Worm (Caenorhabditis elegans) whole organism, L2 larva: ENCODE data around the gene C44C1.1.

Experiments used
- C34F6.9 ChIP-seq: fragments of 150-350 bp; optimal IDR thresholded peaks from 2 replicates; lab custom pipeline; 2014; ENCODE audit warnings: missing biosample characterization, missing genetic modification characterization
- F13H6.1 ChIP-seq: sonication (generic microtip); optimal IDR thresholded peaks from 2 replicates; lab custom pipeline; 2016; ENCODE audit warnings: missing genetic modification characterization, missing compliant biosample characterization
- R02D3.7 ChIP-seq: fragments of 150-350 bp; optimal IDR thresholded peaks from 2 replicates; lab custom pipeline; 2014; ENCODE audit warnings: missing biosample characterization, missing genetic modification characterization
- Y55F3AM.14 ChIP-seq: fragments of 200-800 bp; sonication (Bioruptor generic); optimal IDR thresholded peaks from 2 replicates; lab custom pipeline; 2018; ENCODE audit warnings: mild to moderate bottlenecking, missing genetic modification characterization, missing compliant biosample characterization
- ZK546.5 ChIP-seq: sonication (generic microtip); optimal IDR thresholded peaks from 2 replicates; lab custom pipeline; 2017; ENCODE audit warnings: missing biosample characterization, missing genetic modification characterization
- alr-1 ChIP-seq: fragments of 150-350 bp; optimal IDR thresholded peaks from 2 replicates; lab custom pipeline; 2014; ENCODE audit warnings: missing biosample characterization, missing genetic modification characterization
- aly-2 ChIP-seq: fragments of 150-350 bp; optimal IDR thresholded peaks from 2 replicates; lab custom pipeline; 2014; ENCODE audit warnings: missing biosample characterization, missing genetic modification characterization
- ama-1 ChIP-seq: fragments of 150-350 bp; optimal IDR thresholded peaks from 2 replicates; lab custom pipeline; 2018; ENCODE audit warnings: inconsistent platforms
- blmp-1 ChIP-seq: sonication (generic microtip); optimal IDR thresholded peaks from 2 replicates; lab custom pipeline; 2017; ENCODE audit warnings: missing genetic modification characterization, mild to moderate bottlenecking, missing compliant biosample characterization, antibody characterized with exemption, moderate library complexity; ENCODE audit not compliant: insufficient read depth
- ceh-16 ChIP-seq: fragments of 150-350 bp; optimal IDR thresholded peaks from 2 replicates; lab custom pipeline; 2014; ENCODE audit warnings: missing biosample characterization, missing genetic modification characterization
- ceh-82 ChIP-seq: fragments of 150-350 bp; optimal IDR thresholded peaks from 2 replicates; lab custom pipeline; 2014; ENCODE audit warnings: missing biosample characterization, missing genetic modification characterization
- crh-2 ChIP-seq: sonication (generic microtip); optimal IDR thresholded peaks from 2 replicates; lab custom pipeline; 2017; ENCODE audit warnings: missing biosample characterization, missing genetic modification characterization
- dmd-4 ChIP-seq: sonication (generic microtip); optimal IDR thresholded peaks from 2 replicates; lab custom pipeline; 2017; ENCODE audit warnings: missing biosample characterization, missing genetic modification characterization
- egl-27 ChIP-seq: sonication (generic microtip); optimal IDR thresholded peaks from 3 replicates; lab custom pipeline; 2017; ENCODE audit warnings: missing biosample characterization, missing genetic modification reagents, missing genetic modification characterization
- elt-1 ChIP-seq: fragments of 150-350 bp; optimal IDR thresholded peaks from 2 replicates; lab custom pipeline; 2014; ENCODE audit warnings: missing biosample characterization, missing genetic modification characterization
- elt-3 ChIP-seq: sonication (generic microtip); optimal IDR thresholded peaks from 2 replicates; lab custom pipeline; 2017; ENCODE audit warnings: missing biosample characterization, missing genetic modification characterization
- fos-1 ChIP-seq: fragments of 150-350 bp; optimal IDR thresholded peaks from 2 replicates; lab custom pipeline; 2014; ENCODE audit warnings: missing biosample characterization, missing genetic modification characterization
- gmeb-1 ChIP-seq: fragments of 150-350 bp; optimal IDR thresholded peaks from 2 replicates; lab custom pipeline; 2014; ENCODE audit warnings: missing biosample characterization, missing genetic modification characterization
- lin-11 ChIP-seq: fragments of 150-350 bp; sonication (generic microtip); optimal IDR thresholded peaks from 2 replicates; lab custom pipeline; 2014; ENCODE audit warnings: missing biosample characterization, missing genetic modification characterization, inconsistent platforms, mixed read lengths
- lin-13 ChIP-seq: fragments of 150-350 bp; optimal IDR thresholded peaks from 2 replicates; lab custom pipeline; 2014; ENCODE audit warnings: missing biosample characterization, missing genetic modification reagents, missing genetic modification characterization
- lin-39 ChIP-seq: fragments of 150-350 bp; optimal IDR thresholded peaks from 2 replicates; lab custom pipeline; 2014; ENCODE audit warnings: missing biosample characterization, missing genetic modification reagents, missing genetic modification characterization
- lsy-2 ChIP-seq, 2 experiments: fragments of 150-350 bp in 1 of 2; sonication (generic microtip) in 1 of 2; optimal IDR thresholded peaks; 2 replicates each; lab custom pipeline; 2014 to 2017; ENCODE audit warnings: missing biosample characterization in 2 of 2, missing genetic modification characterization in 2 of 2
- mab-5 ChIP-seq: fragments of 150-350 bp; optimal IDR thresholded peaks from 2 replicates; lab custom pipeline; 2014; ENCODE audit warnings: missing biosample characterization, missing genetic modification characterization
- mbf-1 ChIP-seq: sonication (generic microtip); optimal IDR thresholded peaks from 2 replicates; lab custom pipeline; 2017; ENCODE audit warnings: missing biosample characterization, missing genetic modification characterization
- mdl-1 ChIP-seq, 2 experiments: fragments of 150-350 bp in 1 of 2; sonication (generic microtip) in 1 of 2; optimal IDR thresholded peaks; 2 replicates each; lab custom pipeline; 2017; ENCODE audit warnings: missing biosample characterization in 2 of 2, missing genetic modification characterization in 2 of 2
- nhr-10 ChIP-seq: sonication (generic microtip); optimal IDR thresholded peaks from 2 replicates; lab custom pipeline; 2017; ENCODE audit warnings: missing biosample characterization, missing genetic modification characterization
- nhr-11 ChIP-seq: fragments of 150-350 bp; optimal IDR thresholded peaks from 2 replicates; lab custom pipeline; 2014; ENCODE audit warnings: missing biosample characterization, missing genetic modification characterization
- nhr-12 ChIP-seq: fragments of 150-350 bp; optimal IDR thresholded peaks from 2 replicates; lab custom pipeline; 2014; ENCODE audit warnings: missing biosample characterization, missing genetic modification characterization
- nhr-129 ChIP-seq: fragments of 150-350 bp; optimal IDR thresholded peaks from 2 replicates; lab custom pipeline; 2014; ENCODE audit warnings: missing biosample characterization, missing genetic modification characterization
- nhr-21 ChIP-seq: fragments of 150-350 bp; optimal IDR thresholded peaks from 2 replicates; lab custom pipeline; 2014; ENCODE audit warnings: missing biosample characterization, missing genetic modification characterization
- nhr-23 ChIP-seq: fragments of 150-350 bp; optimal IDR thresholded peaks from 2 replicates; lab custom pipeline; 2014; ENCODE audit warnings: missing biosample characterization, missing genetic modification reagents, missing genetic modification characterization
- nhr-237 ChIP-seq: fragments of 150-350 bp; optimal IDR thresholded peaks from 2 replicates; lab custom pipeline; 2014; ENCODE audit warnings: missing biosample characterization, missing genetic modification characterization
- nhr-25 ChIP-seq: fragments of 150-350 bp; sonication (generic microtip); optimal IDR thresholded peaks from 3 replicates; lab custom pipeline; 2014; ENCODE audit warnings: missing biosample characterization, missing genetic modification characterization
- nhr-6 ChIP-seq: fragments of 150-350 bp; optimal IDR thresholded peaks from 2 replicates; lab custom pipeline; 2014; ENCODE audit warnings: missing biosample characterization, missing genetic modification characterization
- nhr-77 ChIP-seq: fragments of 150-350 bp; optimal IDR thresholded peaks from 2 replicates; lab custom pipeline; 2014; ENCODE audit warnings: missing biosample characterization, missing genetic modification characterization
- peb-1 ChIP-seq: fragments of 150-350 bp; optimal IDR thresholded peaks from 2 replicates; lab custom pipeline; 2014; ENCODE audit warnings: missing biosample characterization, missing genetic modification characterization
- sem-4 ChIP-seq: fragments of 150-350 bp; optimal IDR thresholded peaks from 2 replicates; lab custom pipeline; 2014; ENCODE audit warnings: missing biosample characterization, missing genetic modification reagents, missing genetic modification characterization
- skn-1 ChIP-seq: sonication (generic microtip); optimal IDR thresholded peaks from 2 replicates; lab custom pipeline; 2017; ENCODE audit warnings: missing biosample characterization, missing genetic modification characterization
- sma-3 ChIP-seq: sonication (generic microtip); optimal IDR thresholded peaks from 2 replicates; lab custom pipeline; 2016; ENCODE audit warnings: missing genetic modification reagents, missing genetic modification characterization, missing compliant biosample characterization
- sma-9 ChIP-seq, 2 experiments: fragments of 150-350 bp in 1 of 2; sonication (generic microtip) in 1 of 2; optimal IDR thresholded peaks; 2 replicates each; lab custom pipeline; 2014 to 2016; ENCODE audit warnings: missing genetic modification characterization in 2 of 2, mild to moderate bottlenecking in 1 of 2, missing biosample characterization in 1 of 2, missing compliant biosample characterization in 1 of 2, missing genetic modification reagents in 1 of 2, moderate library complexity in 1 of 2
- snpc-4 ChIP-seq: fragments of 150-350 bp; optimal IDR thresholded peaks from 2 replicates; lab custom pipeline; 2014; ENCODE audit warnings: missing biosample characterization, missing genetic modification characterization
- unc-39 ChIP-seq: fragments of 150-350 bp; optimal IDR thresholded peaks from 2 replicates; lab custom pipeline; 2014; ENCODE audit warnings: missing biosample characterization, missing genetic modification characterization
- unc-55 ChIP-seq: fragments of 150-350 bp; sonication (generic microtip); optimal IDR thresholded peaks from 3 replicates; lab custom pipeline; 2014; ENCODE audit warnings: missing biosample characterization, missing genetic modification reagents, missing genetic modification characterization
- unc-62 ChIP-seq: fragments of 150-350 bp; optimal IDR thresholded peaks from 2 replicates; lab custom pipeline; 2014; ENCODE audit warnings: missing biosample characterization, missing genetic modification reagents, missing genetic modification characterization
- zag-1 ChIP-seq: fragments of 150-350 bp; optimal IDR thresholded peaks from 2 replicates; lab custom pipeline; 2014; ENCODE audit warnings: missing biosample characterization, missing genetic modification characterization
- ztf-1 ChIP-seq: fragments of 200-800 bp; sonication (Bioruptor generic); conservative IDR thresholded peaks from 2 replicates; pipeline ENCODE4 v1.3.6; 2022; ENCODE audit warnings: missing genetic modification characterization, missing compliant biosample characterization
- ztf-11 ChIP-seq: sonication (generic microtip); optimal IDR thresholded peaks from 2 replicates; lab custom pipeline; 2017; ENCODE audit warnings: missing biosample characterization, missing genetic modification characterization
- ztf-4 ChIP-seq: fragments of 150-350 bp; optimal IDR thresholded peaks from 2 replicates; lab custom pipeline; 2014; ENCODE audit warnings: missing biosample characterization, missing genetic modification characterization

C44C1.1 gene

ce11 chrX:975236-975535, 5.4 kb upstream of the C44C1.1 start:
- TF ChIP-seq nhr-21 (tag; lab: Kevin White, UChicago) (no peak), mbf-1 (tag; lab: Kevin White, UChicago) (no peak)

- TF ChIP-seq nhr-6 (no peak), ztf-11 (no peak), nhr-25 (tag; lab: Kevin White, UChicago) (no peak), R02D3.7 (no peak), C34F6.9 (tag; lab: Kevin White, UChicago) (no peak), nhr-237 (tag; lab: Kevin White, UChicago) (no peak), ZK546.5 (tag; lab: Kevin White, UChicago) (no peak), crh-2 (tag; lab: Kevin White, UChicago) (peak; percentile 75), lin-11 (tag; lab: Kevin White, UChicago) (no peak), ama-1 (no peak), nhr-129 (tag; lab: Kevin White, UChicago) (peak; percentile 15), egl-27 (tag; lab: Kevin White, UChicago) (peak; percentile 67), unc-62 (no peak), snpc-4 (tag; lab: Kevin White, UChicago) (no peak), fos-1 (peak; percentile 99), ztf-4 (tag; lab: Kevin White, UChicago) (no peak), nhr-21 (tag; lab: Kevin White, UChicago) (peak; percentile 17), lsy-2 (tag; optimal IDR thresholded peaks at IDR 0.05; lab: Kevin White, UChicago) (no peak), alr-1 (tag; lab: Kevin White, UChicago) (no peak), sem-4 (no peak), blmp-1 (tag; lab: Kevin White, UChicago) (peak; percentile 56), nhr-11 (no peak), nhr-12 (tag; lab: Kevin White, UChicago) (no peak), elt-3 (tag; lab: Kevin White, UChicago) (no peak), aly-2 (tag; lab: Kevin White, UChicago) (no peak), nhr-77 (no peak), skn-1 (tag; lab: Kevin White, UChicago) (no peak), mab-5 (tag; lab: Kevin White, UChicago) (no peak), unc-55 (GFP tag; lab: Kevin White, UChicago) (no peak), ceh-82 (tag; lab: Kevin White, UChicago) (no peak), elt-1 (tag; lab: Kevin White, UChicago) (no peak), nhr-23 (tag; lab: Kevin White, UChicago) (no peak), peb-1 (tag; lab: Kevin White, UChicago) (no peak), mbf-1 (tag; lab: Kevin White, UChicago) (no peak), lin-13 (GFP tag; lab: Kevin White, UChicago) (no peak), gmeb-1 (tag; lab: Kevin White, UChicago) (peak; percentile 65), nhr-10 (tag; lab: Kevin White, UChicago) (no peak), Y55F3AM.14 (GFP tag; lab: Kevin White, UChicago) (no peak), sma-9 (GFP tag; optimal IDR thresholded peaks at IDR 0.05; lab: Kevin White, UChicago) (peak; percentile 90), sma-9 (tag; optimal IDR thresholded peaks at IDR 0.05; lab: Kevin White, UChicago) (no peak), lin-39 (tag; lab: Kevin White, UChicago) (no peak), unc-39 (tag; lab: Kevin White, UChicago) (no peak), dmd-4 (tag; lab: Kevin White, UChicago) (no peak), ceh-16 (tag; lab: Kevin White, UChicago) (no peak), F13H6.1 (tag; lab: Kevin White, UChicago) (peak; percentile 3), zag-1 (tag; lab: Kevin White, UChicago) (no peak), mdl-1 (tag; optimal IDR thresholded peaks at IDR 0.05; lab: Kevin White, UChicago) (peak in 1 of 2 experiments; percentile 11), ztf-1 (GFP tag; lab: Robert Waterston, UW) (no peak), sma-3 (GFP tag; lab: Kevin White, UChicago) (peak; percentile 51)
- TF ChIP-seq, all 48 proteins: peak for 11
Observed at ce11 chrX:977958-978686, 2.5 kb upstream of the C44C1.1 start, which contains the start of gene abhd-3.2. abhd-3.2 (minus strand) TSS chrX:978008.
